Fruit fly (Drosophila melanogaster) ovary, adult (tissue): ENCODE results near the gene CG15764.

Experiments
- CG17801 ChIP-seq: fragments of 200-800 bp; optimal IDR thresholded peaks from 2 replicates; lab custom pipeline; 2019; ENCODE audit warnings: missing biosample characterization, mild to moderate bottlenecking, missing genetic modification characterization, moderate library complexity; ENCODE audit not compliant: partially characterized antibody

Gene CG15764

dm6 chrX:5900146-5901093 lies 31.5 kb downstream of the CG15764 start, which contains the start of gene Act5C:
Act5C (plus strand) TSS chrX:5900861.
- peak; percentile 94 for TF ChIP-seq CG17801 (GFP tag; lab: Kevin White, UChicago)

- TF ChIP-seq CG17801 (GFP tag; lab: Kevin White, UChicago): peak; percentile 59
These were observed 32.8 kb downstream of the CG15764 start for dm6 chrX:5901628-5902213.

dm6 chrX:5902701-5903100 lies 33.8 kb downstream of the CG15764 start:
- TF ChIP-seq CG17801 (GFP tag; lab: Kevin White, UChicago): no peak

dm6 chrX:5904377-5905085 lies 35.6 kb downstream of the CG15764 start:
- no peak for TF ChIP-seq CG17801 (GFP tag; lab: Kevin White, UChicago)

- TF ChIP-seq CG17801 (GFP tag; lab: Kevin White, UChicago): no peak
These were observed 36.1 kb downstream of the CG15764 start for dm6 chrX:5905086-5905400.

dm6 chrX:5905446-5905845 lies 36.6 kb downstream of the CG15764 start, which contains the start of gene CG4020:
CG4020 (plus strand) TSS chrX:5905746.
- TF ChIP-seq CG17801 (GFP tag; lab: Kevin White, UChicago): no peak

dm6 chrX:5907916-5908315 lies 39.0 kb downstream of the CG15764 start, which contains the start of gene CG12236:
CG12236 (plus strand) TSS chrX:5908135.
- peak; percentile 37 for TF ChIP-seq CG17801 (GFP tag; lab: Kevin White, UChicago)

- TF ChIP-seq CG17801 (GFP tag; lab: Kevin White, UChicago): no peak
These were observed 46.3 kb downstream of the CG15764 start for dm6 chrX:5914992-5915751.

- TF ChIP-seq CG17801 (GFP tag; lab: Kevin White, UChicago): peak; percentile 79
These were observed 47.0 kb downstream of the CG15764 start for dm6 chrX:5915752-5916493.

- no peak for TF ChIP-seq CG17801 (GFP tag; lab: Kevin White, UChicago)
These were observed 47.8 kb downstream of the CG15764 start, which contains the start of the genes Shmt and CG3726 for dm6 chrX:5916494-5917309. Shmt (minus strand) TSS chrX:5916797. CG3726 (plus strand) TSS chrX:5917097.

- peak; percentile 25 for TF ChIP-seq CG17801 (GFP tag; lab: Kevin White, UChicago)
These were observed 48.6 kb downstream of the CG15764 start for dm6 chrX:5917310-5917988.

- peak; percentile 94 for TF ChIP-seq CG17801 (GFP tag; lab: Kevin White, UChicago)
These were observed 49.7 kb downstream of the CG15764 start for dm6 chrX:5918499-5919126.
